Fruit fly (Drosophila melanogaster) whole organism, embryonic: ENCODE results near the gene tws.

Experiments
- Ada2b ChIP-seq: fragments of 200-800 bp; sonication (Bioruptor generic); IDR thresholded peaks from 2 replicates; pipeline ENCODE4 v1.3.6; 2022; ENCODE audit warnings: missing biosample characterization, missing genetic modification characterization
- Atf-2 ChIP-seq: fragments of 200-800 bp; sonication (Bioruptor generic); optimal IDR thresholded peaks from 2 replicates; lab custom pipeline; 2016; ENCODE audit warnings: missing biosample characterization, missing genetic modification characterization
- C15 ChIP-seq: fragments of 200-800 bp; sonication (Bioruptor generic); IDR thresholded peaks from 3 replicates; pipeline ENCODE4 v1.3.6; 2022; ENCODE audit warnings: missing biosample characterization, missing genetic modification characterization
- CG1024 ChIP-seq: fragments of 200-800 bp; sonication (Bioruptor generic); IDR thresholded peaks from 2 replicates; pipeline ENCODE4 v1.3.6; 2022; ENCODE audit warnings: missing biosample characterization, missing genetic modification characterization
- CG10462 ChIP-seq: fragments of 200-800 bp; sonication (Bioruptor generic); optimal IDR thresholded peaks from 2 replicates; lab custom pipeline; 2016; ENCODE audit warnings: missing biosample characterization, missing genetic modification characterization
- CG10565 ChIP-seq: fragments of 200-800 bp; sonication (Bioruptor generic); optimal IDR thresholded peaks from 3 replicates; lab custom pipeline; 2016; ENCODE audit warnings: missing biosample characterization, mild to moderate bottlenecking, missing genetic modification characterization
- CG11560 ChIP-seq: fragments of 200-800 bp; sonication (Bioruptor generic); IDR thresholded peaks from 3 replicates; pipeline ENCODE4 v1.3.6; 2022; ENCODE audit warnings: missing biosample characterization, missing genetic modification characterization
- CG12071 ChIP-seq: fragments of 200-800 bp; sonication (Bioruptor generic); optimal IDR thresholded peaks from 3 replicates; lab custom pipeline; 2018; ENCODE audit warnings: missing biosample characterization, mild to moderate bottlenecking, missing genetic modification characterization
- CG14050 ChIP-seq: fragments of 200-800 bp; sonication (Bioruptor generic); IDR thresholded peaks from 3 replicates; pipeline ENCODE4 v1.3.6; 2022; ENCODE audit warnings: missing biosample characterization, missing genetic modification characterization
- CG14860 ChIP-seq: fragments of 200-800 bp; sonication (Bioruptor generic); IDR thresholded peaks from 3 replicates; pipeline ENCODE4 v1.3.6; 2022; ENCODE audit warnings: missing biosample characterization, missing genetic modification characterization; ENCODE audit not compliant: partially characterized antibody
- CG1529 ChIP-seq: fragments of 200-800 bp; sonication (Bioruptor generic); optimal IDR thresholded peaks from 3 replicates; lab custom pipeline; 2018; ENCODE audit warnings: missing biosample characterization, missing genetic modification characterization
- CG15479 ChIP-seq: fragments of 200-800 bp; sonication (Bioruptor generic); optimal IDR thresholded peaks from 3 replicates; lab custom pipeline; 2019; ENCODE audit warnings: missing biosample characterization, mild to moderate bottlenecking, missing genetic modification characterization, moderate library complexity
- CG16779 ChIP-seq: fragments of 200-800 bp; sonication (Bioruptor generic); IDR thresholded peaks from 2 replicates; pipeline ENCODE4 v1.3.6; 2022; ENCODE audit warnings: missing biosample characterization, missing genetic modification characterization
- CG17829 ChIP-seq: fragments of 200-800 bp; optimal IDR thresholded peaks from 2 replicates; lab custom pipeline; 2019; ENCODE audit warnings: missing biosample characterization, mild to moderate bottlenecking, missing genetic modification characterization, moderate library complexity
- CG3065 ChIP-seq: fragments of 200-800 bp; sonication (Bioruptor generic); optimal IDR thresholded peaks from 2 replicates; lab custom pipeline; 2016; ENCODE audit warnings: missing biosample characterization, missing genetic modification characterization
- CG3995 ChIP-seq: fragments of 200-800 bp; sonication (Bioruptor generic); optimal IDR thresholded peaks from 3 replicates; lab custom pipeline; 2016; ENCODE audit warnings: missing biosample characterization, missing genetic modification characterization
- CG6654 ChIP-seq: fragments of 200-800 bp; sonication (Bioruptor generic); optimal IDR thresholded peaks from 2 replicates; lab custom pipeline; 2017; ENCODE audit warnings: missing biosample characterization, mild to moderate bottlenecking, missing genetic modification characterization
- CG6689 ChIP-seq: fragments of 200-800 bp; sonication (Bioruptor generic); IDR thresholded peaks from 2 replicates; pipeline ENCODE4 v1.3.6; 2022; ENCODE audit warnings: missing biosample characterization, missing genetic modification characterization
- CG6791 ChIP-seq: fragments of 200-800 bp; sonication (Bioruptor generic); IDR thresholded peaks from 3 replicates; pipeline ENCODE4 v1.3.6; 2022; ENCODE audit warnings: missing biosample characterization, missing genetic modification characterization; ENCODE audit not compliant: partially characterized antibody
- CG7928 ChIP-seq: fragments of 200-800 bp; sonication (Bioruptor generic); optimal IDR thresholded peaks from 2 replicates; lab custom pipeline; 2017; ENCODE audit warnings: missing biosample characterization, mild to moderate bottlenecking, missing genetic modification characterization
- CG9932 ChIP-seq: fragments of 200-800 bp; sonication (Bioruptor generic); IDR thresholded peaks from 2 replicates; pipeline ENCODE4 v1.3.6; 2022; ENCODE audit warnings: missing biosample characterization, missing genetic modification characterization
- CHES-1-like ChIP-seq: fragments of 200-800 bp; sonication (Bioruptor generic); optimal IDR thresholded peaks from 2 replicates; lab custom pipeline; 2016; ENCODE audit warnings: missing biosample characterization, missing genetic modification characterization
- Chrac-16 ChIP-seq: fragments of 200-800 bp; sonication (Bioruptor generic); optimal IDR thresholded peaks from 3 replicates; lab custom pipeline; 2016; ENCODE audit warnings: missing biosample characterization, missing genetic modification characterization
- Deaf1 ChIP-seq: fragments of 200-800 bp; optimal IDR thresholded peaks from 3 replicates; lab custom pipeline; 2019; ENCODE audit warnings: missing biosample characterization, mild to moderate bottlenecking, missing genetic modification characterization, moderate library complexity
- Dll ChIP-seq: fragments of 200-800 bp; sonication (Bioruptor generic); IDR thresholded peaks from 4 replicates; pipeline ENCODE4 v1.3.6; 2022; ENCODE audit warnings: missing biosample characterization, missing genetic modification characterization; ENCODE audit not compliant: partially characterized antibody
- Fer1 ChIP-seq: fragments of 200-800 bp; sonication (Bioruptor generic); optimal IDR thresholded peaks from 2 replicates; lab custom pipeline; 2017; ENCODE audit warnings: missing biosample characterization, mild to moderate bottlenecking, missing genetic modification characterization
- Gug ChIP-seq: fragments of 200-800 bp; sonication (Bioruptor generic); IDR thresholded peaks from 4 replicates; pipeline ENCODE4 v1.3.6; 2022; ENCODE audit warnings: missing biosample characterization, missing genetic modification characterization
- Hr3 ChIP-seq: fragments of 200-800 bp; sonication (Bioruptor generic); optimal IDR thresholded peaks from 3 replicates; lab custom pipeline; 2016; ENCODE audit warnings: missing biosample characterization, missing genetic modification characterization
- Mad ChIP-seq: fragments of 200-800 bp; sonication (Bioruptor generic); optimal IDR thresholded peaks from 2 replicates; lab custom pipeline; 2016; ENCODE audit warnings: missing biosample characterization, missing genetic modification characterization
- Rfx ChIP-seq: fragments of 200-800 bp; sonication (Bioruptor generic); IDR thresholded peaks from 2 replicates; pipeline ENCODE4 v1.3.6; 2022; ENCODE audit warnings: missing biosample characterization, missing genetic modification characterization
- abd-A ChIP-seq: fragments of 200-800 bp; sonication (Bioruptor generic); optimal IDR thresholded peaks from 3 replicates; lab custom pipeline; 2019; ENCODE audit warnings: missing biosample characterization, mild to moderate bottlenecking, missing genetic modification characterization, moderate library complexity
- amos ChIP-seq: fragments of 200-800 bp; sonication (Bioruptor generic); IDR thresholded peaks from 2 replicates; pipeline ENCODE4 v1.3.6; 2022; ENCODE audit warnings: missing biosample characterization, missing genetic modification characterization; ENCODE audit not compliant: partially characterized antibody
- ap ChIP-seq: fragments of 200-800 bp; sonication (Bioruptor generic); IDR thresholded peaks from 2 replicates; pipeline ENCODE4 v1.3.6; 2022; ENCODE audit warnings: missing biosample characterization, missing genetic modification characterization
- br ChIP-seq: fragments of >200 bp; optimal IDR thresholded peaks from 2 replicates; lab custom pipeline; 2017
- caup ChIP-seq: fragments of 200-800 bp; sonication (Bioruptor generic); optimal IDR thresholded peaks from 3 replicates; lab custom pipeline; 2017; ENCODE audit warnings: missing biosample characterization, mild to moderate bottlenecking, missing genetic modification characterization, moderate library complexity; ENCODE audit not compliant: severe bottlenecking
- chm ChIP-seq: fragments of 200-800 bp; sonication (Bioruptor generic); IDR thresholded peaks from 2 replicates; pipeline ENCODE4 v1.3.6; 2022; ENCODE audit warnings: missing biosample characterization, missing genetic modification characterization
- dmrt11E ChIP-seq: fragments of 200-800 bp; sonication (Bioruptor generic); optimal IDR thresholded peaks from 3 replicates; lab custom pipeline; 2018; ENCODE audit warnings: missing biosample characterization, mild to moderate bottlenecking, missing genetic modification characterization, moderate library complexity
- dmrt99B ChIP-seq: fragments of 200-800 bp; sonication (Bioruptor generic); optimal IDR thresholded peaks from 2 replicates; lab custom pipeline; 2018; ENCODE audit warnings: missing biosample characterization, mild to moderate bottlenecking, missing genetic modification characterization, moderate library complexity
- gem ChIP-seq: fragments of 200-800 bp; sonication (Bioruptor generic); optimal IDR thresholded peaks from 2 replicates; lab custom pipeline; 2019; ENCODE audit warnings: missing biosample characterization, mild to moderate bottlenecking, missing genetic modification characterization, moderate library complexity
- lab ChIP-seq: fragments of 200-800 bp; sonication (Bioruptor generic); optimal IDR thresholded peaks from 3 replicates; lab custom pipeline; 2017; ENCODE audit warnings: missing biosample characterization, missing genetic modification characterization, mild to moderate bottlenecking, moderate library complexity, missing genetic modification reagents
- nom ChIP-seq: fragments of 200-800 bp; sonication (Bioruptor generic); optimal IDR thresholded peaks from 2 replicates; lab custom pipeline; 2017; ENCODE audit warnings: missing biosample characterization, missing genetic modification characterization, mild to moderate bottlenecking, moderate library complexity, missing genetic modification reagents
- pita ChIP-seq: fragments of 200-800 bp; sonication (Bioruptor generic); optimal IDR thresholded peaks from 2 replicates; lab custom pipeline; 2017; ENCODE audit warnings: missing biosample characterization, mild to moderate bottlenecking, missing genetic modification characterization
- ranshi ChIP-seq: fragments of 200-800 bp; sonication (Bioruptor generic); IDR thresholded peaks from 2 replicates; pipeline ENCODE4 v1.3.6; 2022; ENCODE audit warnings: missing biosample characterization, missing genetic modification characterization
- sc ChIP-seq, 3 experiments: fragments of >200 bp in 2 of 3; fragments of 200-800 bp in 1 of 3; sonication (Bioruptor generic) in 1 of 3; optimal IDR thresholded peaks; 2 replicates in 2 of 3; 3 replicates in 1 of 3; lab custom pipeline; 2017; ENCODE audit warnings: mild to moderate bottlenecking in 1 of 3, missing biosample characterization in 1 of 3, missing genetic modification characterization in 1 of 3, missing genetic modification reagents in 1 of 3
- sd ChIP-seq: fragments of 200-800 bp; sonication (Bioruptor generic); optimal IDR thresholded peaks from 3 replicates; lab custom pipeline; 2018; ENCODE audit warnings: missing biosample characterization, mild to moderate bottlenecking, missing genetic modification characterization, moderate library complexity
- stc ChIP-seq: fragments of 200-800 bp; sonication (Bioruptor generic); IDR thresholded peaks from 2 replicates; pipeline ENCODE4 v1.3.6; 2022; ENCODE audit warnings: missing biosample characterization, missing genetic modification characterization
- ttk ChIP-seq: fragments of 200-800 bp; sonication (Bioruptor generic); IDR thresholded peaks from 2 replicates; pipeline ENCODE4 v2.1.2; 2022; ENCODE audit warnings: missing biosample characterization, missing genetic modification characterization
- vvl ChIP-seq: fragments of 200-800 bp; sonication (Bioruptor generic); IDR thresholded peaks from 2 replicates; pipeline ENCODE4 v1.3.6; 2022; ENCODE audit warnings: missing biosample characterization, missing genetic modification characterization
- yki ChIP-seq: fragments of >200 bp; optimal IDR thresholded peaks from 3 replicates; lab custom pipeline; 2018
- zf30C ChIP-seq: fragments of 200-800 bp; sonication (Bioruptor generic); optimal IDR thresholded peaks from 3 replicates; lab custom pipeline; 2018; ENCODE audit warnings: missing biosample characterization, mild to moderate bottlenecking, missing genetic modification characterization

Gene tws

dm6 chr3R:10100498-10101196, 38.9 kb downstream of the tws start (continued):
- TF ChIP-seq Mad (GFP tag; lab: Kevin White, UChicago) = no peak
- TF ChIP-seq CG14860 (GFP tag; lab: Robert Waterston, UW) = no peak
- peak; percentile 28; the same call in 1 of the 4 replicates for TF ChIP-seq Gug (GFP tag; lab: Robert Waterston, UW)
- no peak for TF ChIP-seq C15 (GFP tag; lab: Robert Waterston, UW)
- TF ChIP-seq zf30C = no peak
- no peak for TF ChIP-seq Atf-2 (GFP tag; lab: Kevin White, UChicago)
- TF ChIP-seq ttk (GFP tag; lab: Robert Waterston, UW) = 0 out of 2 replicates have a peak, but pooled peaks have one; percentile 21
- no peak for TF ChIP-seq br (lab: Kevin White, UChicago)
- peak; percentile 47 for TF ChIP-seq pita (GFP tag; lab: Kevin White, UChicago)
- TF ChIP-seq CG6654 (GFP tag; lab: Kevin White, UChicago) = no peak
- no peak for TF ChIP-seq sc (optimal IDR thresholded peaks at IDR 0.05; lab: Kevin White, UChicago)
- no peak for TF ChIP-seq sc (GFP tag; optimal IDR thresholded peaks at IDR 0.05; lab: Kevin White, UChicago)
- TF ChIP-seq CG1529 (GFP tag; lab: Kevin White, UChicago) = no peak
- TF ChIP-seq ap = no peak
- TF ChIP-seq CHES-1-like (GFP tag; lab: Kevin White, UChicago) = no peak
- TF ChIP-seq CG1024 = no peak
- no peak for TF ChIP-seq CG14050 (GFP tag; lab: Robert Waterston, UW)
- peak; percentile 46; the same call in 2 of the 3 replicates for TF ChIP-seq CG11560 (tag; lab: Robert Waterston, UW)
- peak; percentile 78 for TF ChIP-seq vvl
- no peak for TF ChIP-seq Deaf1
- TF ChIP-seq CG9932 (GFP tag; lab: Robert Waterston, UW) = peak; percentile 68
- TF ChIP-seq Rfx (GFP tag; lab: Robert Waterston, UW) = peak; percentile 80
- TF ChIP-seq dmrt11E (tag; lab: Kevin White, UChicago) = no peak
- peak; percentile 45 for TF ChIP-seq caup (GFP tag; lab: Kevin White, UChicago)
- TF ChIP-seq Dll (GFP tag; lab: Robert Waterston, UW) = no peak
- peak; percentile 70 for TF ChIP-seq lab (GFP tag; lab: Kevin White, UChicago)
- no peak; the same call in 1 of the 2 replicates for TF ChIP-seq amos (GFP tag; lab: Robert Waterston, UW)
- peak; percentile 35 for TF ChIP-seq gem (tag; lab: Kevin White, UChicago)
- TF ChIP-seq Fer1 (GFP tag; lab: Kevin White, UChicago) = peak; percentile 65
- TF ChIP-seq ranshi (GFP tag; lab: Robert Waterston, UW) = peak; percentile 41; the same call in 1 of the 2 replicates
- TF ChIP-seq sd (tag; lab: Kevin White, UChicago) = peak; percentile 66
- no peak for TF ChIP-seq CG6791 (GFP tag; lab: Robert Waterston, UW)
- TF ChIP-seq CG10565 = no peak
- peak; percentile 36 for TF ChIP-seq CG12071 (GFP tag; lab: Kevin White, UChicago)
- no peak for TF ChIP-seq CG6689 (GFP tag; lab: Robert Waterston, UW)
- peak; percentile 93 for TF ChIP-seq CG3065 (GFP tag; lab: Kevin White, UChicago)
- no peak for TF ChIP-seq yki (lab: Kevin White, UChicago)
- no peak for TF ChIP-seq abd-A
- TF ChIP-seq Ada2b = no peak
- 0 out of 2 replicates have a peak, but pooled peaks have one; percentile 59 for TF ChIP-seq chm
- no peak for TF ChIP-seq Hr3
- no peak for TF ChIP-seq CG15479 (GFP tag; lab: Kevin White, UChicago)
- TF ChIP-seq Chrac-16 (GFP tag; lab: Kevin White, UChicago) = no peak
- TF ChIP-seq CG3995 (GFP tag; lab: Kevin White, UChicago) = no peak
- TF ChIP-seq stc (GFP tag; lab: Robert Waterston, UW) = peak; percentile 63; the same call in 1 of the 2 replicates
- peak; percentile 25 for TF ChIP-seq CG17829 (tag; lab: Kevin White, UChicago)
- no peak for TF ChIP-seq CG16779
- TF ChIP-seq CG7928 (GFP tag; lab: Kevin White, UChicago) = no peak
- TF ChIP-seq CG10462 = no peak
- no peak for TF ChIP-seq nom
- TF ChIP-seq dmrt99B (tag; lab: Kevin White, UChicago) = peak; percentile 1
